Fruit fly (Drosophila melanogaster): ENCODE measurements around the gene CG7227.

dm6 chr2L:8030693-8031210 lies 32.8 kb upstream of the CG7227 start, which contains the start of gene Cka:
- TF ChIP-seq pan (optimal IDR thresholded peaks at IDR 0.05): no peak
- peak; percentile 77 for TF ChIP-seq CG8478 (optimal IDR thresholded peaks at IDR 0.05)
- TF ChIP-seq EcR (GFP tag; optimal IDR thresholded peaks at IDR 0.05): no peak

Data from whole organism.